Fruit fly (Drosophila melanogaster): ENCODE measurements around the gene CG42637.
"Not testable (repeated sequence)": the region's sequence is repeated elsewhere in the genome, so short reads cannot be mapped to it uniquely, and the experiment has no call there.

Gene CG42637

DNA sequence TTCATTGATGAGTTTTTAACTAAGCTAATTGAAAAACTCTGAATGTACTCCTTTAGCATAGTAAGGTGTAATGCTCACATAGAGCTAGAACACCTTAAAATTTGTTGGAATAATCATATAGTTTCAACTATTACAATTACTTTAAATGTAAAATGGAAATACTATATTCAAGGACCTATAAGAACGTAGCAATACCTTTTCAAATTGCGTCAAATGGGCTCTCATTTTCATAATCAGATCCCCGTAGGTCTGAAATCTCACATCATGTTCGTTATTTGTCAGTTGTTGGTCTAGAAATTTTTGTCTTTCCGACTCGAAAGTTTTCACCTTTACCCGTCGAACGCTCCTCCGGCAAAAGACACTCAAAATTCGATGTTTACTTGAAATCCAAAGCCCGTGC is 33.3 kb downstream of the CG42637 start, which contains the start of gene Vtld:
Gene Vtld (plus strand): TSS at position 301 of the 400 bp plus-strand sequence.
- not testable (repeated sequence) for TF ChIP-seq Pif1A (GFP tag; optimal IDR thresholded peaks at IDR 0.05); CG8159 (tag; optimal IDR thresholded peaks at IDR 0.05); CG14655 (GFP tag; optimal IDR thresholded peaks at IDR 0.05)

dm6 chr3L:19749644-19750043 is 43.7 kb downstream of the CG42637 start, which contains the start of gene CG42638:
CG42638 (minus strand) TSS chr3L:19749744.
- not testable (repeated sequence) for TF ChIP-seq D1, CG17806, gl (tag; optimal IDR thresholded peaks at IDR 0.05)

dm6 chr3L:19728694-19729093 is 64.7 kb downstream of the CG42637 start, which contains the start of gene CG42529:
CG42529 (plus strand) TSS chr3L:19728994.
- TF ChIP-seq CG8301 (tag; optimal IDR thresholded peaks at IDR 0.05); Pif1B (GFP tag; optimal IDR thresholded peaks at IDR 0.05); Ets98B (GFP tag; IDR thresholded peaks at IDR 0.05): not testable (repeated sequence)

- TF ChIP-seq CG12605 (GFP tag; IDR thresholded peaks at IDR 0.05); Pif1A (GFP tag; optimal IDR thresholded peaks at IDR 0.05); CG32121 (GFP tag; IDR thresholded peaks at IDR 0.05): not testable (repeated sequence)
Measured at dm6 chr3L:19718228-19718627, 75.1 kb downstream of the CG42637 start, which contains the start of gene Trpml. Trpml (minus strand) TSS chr3L:19718328.

DNA sequence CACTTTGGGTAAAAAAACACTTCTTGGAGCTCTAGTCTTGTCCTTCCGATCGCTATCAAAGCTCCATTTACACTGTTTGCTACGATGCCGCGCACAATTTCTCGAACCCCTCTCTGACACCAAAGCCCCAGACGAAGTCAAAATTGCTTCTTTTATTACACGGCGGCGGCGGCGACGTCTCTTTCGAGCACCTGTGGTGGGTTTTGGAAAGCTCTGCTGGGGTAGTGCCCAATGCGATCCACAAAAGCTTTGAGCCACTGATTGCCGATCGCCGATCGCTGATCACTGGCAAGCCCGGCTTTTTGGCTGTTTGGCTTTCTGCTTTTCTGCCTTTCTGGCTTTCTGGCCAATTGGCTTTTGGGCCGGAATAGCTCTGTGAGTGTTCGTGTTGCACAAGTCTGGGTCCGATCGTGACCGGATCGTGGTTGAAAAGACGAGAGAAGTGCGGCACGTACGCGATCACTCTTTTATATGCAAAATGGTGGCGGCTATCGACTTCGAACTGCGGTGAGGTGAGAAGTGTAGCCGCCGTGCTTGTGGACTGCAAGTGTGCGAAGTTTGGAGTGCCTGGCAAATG is 85.7 kb downstream of the CG42637 start, which contains the start of gene serp:
Gene serp (minus strand): TSS at position 446 of the 577 bp plus-strand sequence.
- TF ChIP-seq CG8159 (tag; optimal IDR thresholded peaks at IDR 0.05), result no peak
- TF ChIP-seq CG4496 (GFP tag; IDR thresholded peaks at IDR 0.05), result 0 out of 3 replicates have a peak, but pooled peaks have one; percentile 60
- TF ChIP-seq fd96Ca (GFP tag; IDR thresholded peaks at IDR 0.05), result no peak

DNA sequence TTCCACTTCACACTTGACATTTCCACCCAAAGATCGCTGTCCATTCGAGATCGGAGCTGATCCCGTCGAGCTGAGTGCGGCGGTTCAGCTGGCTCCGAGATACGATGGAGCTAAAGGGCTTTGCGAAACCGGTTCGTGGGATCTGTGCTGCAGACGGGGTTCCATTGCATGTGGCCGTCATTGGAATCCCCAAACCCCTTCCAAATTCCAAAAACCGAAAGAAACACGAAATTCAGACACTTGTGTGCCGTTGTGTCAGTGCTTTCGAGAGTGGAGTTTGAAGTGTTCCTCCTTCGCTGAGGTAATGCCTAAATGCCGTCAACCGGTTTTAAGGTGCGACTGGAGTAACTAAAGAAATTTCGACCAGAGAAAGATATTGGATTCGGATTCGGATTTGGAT is 88.5 kb downstream of the CG42637 start:
- TF ChIP-seq Pif1A (GFP tag; optimal IDR thresholded peaks at IDR 0.05) (no peak), CG4496 (GFP tag; IDR thresholded peaks at IDR 0.05) (no peak), CG8159 (tag; optimal IDR thresholded peaks at IDR 0.05) (no peak), gl (tag; optimal IDR thresholded peaks at IDR 0.05) (no peak), CG14655 (GFP tag; optimal IDR thresholded peaks at IDR 0.05) (no peak), CG17806 (tag; optimal IDR thresholded peaks at IDR 0.05) (no peak), rn (GFP tag; IDR thresholded peaks at IDR 0.05) (no peak), CG9948 (tag; optimal IDR thresholded peaks at IDR 0.05) (no peak), EcR (GFP tag; optimal IDR thresholded peaks at IDR 0.05) (no peak), Snoo (tag; optimal IDR thresholded peaks at IDR 0.05) (no peak), D1 (tag; optimal IDR thresholded peaks at IDR 0.05) (no peak), CG12605 (GFP tag; IDR thresholded peaks at IDR 0.05) (no peak), CG10348 (GFP tag; IDR thresholded peaks at IDR 0.05) (no peak), CG32121 (GFP tag; IDR thresholded peaks at IDR 0.05) (no peak), Pif1B (GFP tag; optimal IDR thresholded peaks at IDR 0.05) (no peak), CG8301 (tag; optimal IDR thresholded peaks at IDR 0.05) (no peak), CG34367 (tag; optimal IDR thresholded peaks at IDR 0.05) (no peak), Ets98B (GFP tag; IDR thresholded peaks at IDR 0.05) (no peak), fd96Ca (GFP tag; IDR thresholded peaks at IDR 0.05) (no peak), CG15710 (tag; optimal IDR thresholded peaks at IDR 0.05) (no peak)

- no peak for TF ChIP-seq CG13204 (GFP tag; optimal IDR thresholded peaks at IDR 0.05)
- TF ChIP-seq EcR (GFP tag; optimal IDR thresholded peaks at IDR 0.05), result peak; percentile 52
Measured at dm6 chr3L:19703323-19703722, 90.0 kb downstream of the CG42637 start.

DNA sequence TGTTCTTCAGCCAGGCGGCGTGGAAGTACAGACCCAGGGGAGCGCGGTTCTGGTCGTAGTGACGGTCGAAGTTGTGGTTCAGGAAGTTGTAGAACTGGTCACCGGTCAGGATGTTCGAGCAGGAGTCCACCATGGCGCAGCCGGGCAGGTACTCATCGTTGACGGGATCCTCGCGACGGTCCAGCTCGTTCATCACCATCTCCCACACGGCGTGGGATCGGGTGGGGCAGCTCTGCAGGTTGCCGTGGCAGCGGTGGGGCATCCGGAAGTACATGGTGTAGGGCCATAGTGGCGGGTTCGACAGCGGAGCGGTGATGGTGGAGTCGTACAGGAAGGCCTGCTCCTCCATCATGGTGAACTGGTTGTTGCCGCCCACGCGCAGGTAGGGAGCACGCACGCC is 91.7 kb downstream of the CG42637 start:
- TF ChIP-seq CG14655 (GFP tag; optimal IDR thresholded peaks at IDR 0.05) (no peak), CG10348 (GFP tag; IDR thresholded peaks at IDR 0.05) (no peak), rn (GFP tag; IDR thresholded peaks at IDR 0.05) (no peak), CG32121 (GFP tag; IDR thresholded peaks at IDR 0.05) (no peak), CG15710 (tag; optimal IDR thresholded peaks at IDR 0.05) (no peak), Snoo (tag; optimal IDR thresholded peaks at IDR 0.05) (no peak), CG9948 (tag; optimal IDR thresholded peaks at IDR 0.05) (no peak)
